Worm (Caenorhabditis elegans) whole organism, early embryonic: Measurements from ENCODE around the gene K08D9.6.

ENCODE experiments used
- B0310.2 ChIP-seq: sonication (generic microtip); optimal IDR thresholded peaks from 2 replicates; lab custom pipeline; 2016; ENCODE audit warnings: mild to moderate bottlenecking, missing genetic modification characterization, missing compliant biosample characterization
- ama-1 ChIP-seq: fragments of 150-350 bp; optimal IDR thresholded peaks from 2 replicates; lab custom pipeline; 2014
- ets-7 ChIP-seq: sonication (generic microtip); optimal IDR thresholded peaks from 2 replicates; lab custom pipeline; 2016; ENCODE audit warnings: missing genotype, missing genetic modification characterization, missing compliant biosample characterization
- tra-4 ChIP-seq: sonication (generic microtip); optimal IDR thresholded peaks from 2 replicates; lab custom pipeline; 2017; ENCODE audit warnings: missing genetic modification characterization, missing compliant biosample characterization

DNA sequence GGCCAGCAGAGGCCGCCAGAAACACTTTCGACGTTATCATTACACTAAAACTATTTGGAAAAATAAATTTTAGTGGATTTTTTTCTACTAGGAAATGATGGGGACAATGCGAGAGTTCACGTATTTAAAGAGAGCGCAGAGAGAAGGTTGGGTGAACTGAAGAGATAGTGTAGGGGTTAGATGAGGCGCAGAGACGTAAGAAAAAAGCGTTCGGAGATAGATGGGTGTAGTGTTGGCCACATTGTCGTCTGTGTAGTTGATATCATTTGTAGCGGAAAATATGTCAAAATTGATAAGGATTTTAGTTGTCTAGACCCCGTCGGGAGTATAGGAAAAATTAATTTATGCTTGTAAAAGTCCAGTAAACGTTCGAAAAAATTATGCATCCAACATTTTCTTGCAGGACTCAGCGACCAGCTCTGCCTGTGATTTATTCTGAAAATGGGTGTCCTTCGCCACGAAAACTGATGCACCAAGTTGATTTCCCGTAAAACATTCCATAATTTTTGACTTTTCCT lies 41.6 kb downstream of the K08D9.6 start, which contains the start of the genes Y73C8B.3 and Y73C8B.9:
- TF ChIP-seq ama-1 (lab: Kevin White, UChicago), result no peak
- no peak for TF ChIP-seq B0310.2
- no peak for TF ChIP-seq tra-4 (tag; lab: Kevin White, UChicago)
- no peak for TF ChIP-seq ets-7 (tag; lab: Kevin White, UChicago)
